Comparison of ENCODE assay signal across 5 fruit fly cellular contexts in the genomic region with DNA sequence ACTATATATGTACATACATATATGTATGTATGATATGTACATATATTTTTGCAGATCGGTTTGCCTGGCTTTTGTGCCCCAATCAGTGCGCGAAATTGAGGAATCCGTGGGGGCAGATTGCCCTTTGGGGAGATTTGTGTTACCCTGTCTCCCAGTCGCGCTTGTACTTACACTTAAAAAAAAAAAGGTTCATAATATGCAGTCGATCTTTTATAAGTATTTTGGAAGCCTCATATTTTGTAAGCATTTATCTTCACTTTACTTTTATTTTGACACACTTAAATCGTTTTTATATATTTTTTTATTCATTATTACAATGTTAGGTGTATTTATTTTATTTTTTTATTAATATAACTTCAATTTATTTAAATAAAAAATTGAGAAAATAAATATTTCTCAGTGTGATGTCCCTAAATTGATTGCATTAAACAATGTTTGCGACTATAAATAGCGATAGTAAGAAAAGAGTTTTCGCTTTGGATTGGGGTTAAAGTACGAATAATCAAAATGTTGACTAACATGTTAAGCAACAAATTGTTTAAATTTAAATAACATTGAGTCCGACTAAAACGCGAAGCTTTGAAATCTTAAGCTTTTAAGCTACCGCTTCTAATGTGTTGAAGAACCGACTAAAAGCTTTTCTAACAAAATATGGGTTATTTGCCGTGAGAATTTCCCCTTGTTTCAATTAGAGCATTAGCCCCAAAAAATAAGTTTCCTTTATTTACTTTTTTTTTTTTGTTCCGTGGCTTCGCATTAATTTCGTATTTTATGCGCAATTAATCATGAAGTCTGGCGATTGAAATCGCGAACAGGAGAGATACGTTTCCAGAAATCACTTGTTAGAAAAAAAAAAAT.
A peak's percentile ranks its signal among the peaks of the same experiment; 100 is the strongest.
TF ChIP-seq lines count a peak whose summit lies in the region.

No protein-coding gene starts in this region.

TF ChIP-seq in whole organism, adult, 20 proteins besides CTCF, POLR2A, EP300 and RAD21 (continued from another document):
- TF ChIP-seq Mnt (GFP tag; optimal IDR thresholded peaks at IDR 0.05; lab: Kevin White, UChicago) = no peak
- no peak for TF ChIP-seq kay (GFP tag; lab: Kevin White, UChicago; ENCODE audit: borderline replicate concordance)
- no peak for TF ChIP-seq CG7045 (GFP tag; optimal IDR thresholded peaks at IDR 0.05; lab: Kevin White, UChicago)

TF ChIP-seq in whole organism, embryonic, 481 proteins besides CTCF, POLR2A, EP300 and RAD21 (continued from another document and continues in another):
- no peak for TF ChIP-seq CG30431 (GFP tag; optimal IDR thresholded peaks at IDR 0.05; lab: Kevin White, UChicago)
- no peak for TF ChIP-seq CG4360 (GFP tag; IDR thresholded peaks at IDR 0.05; lab: Robert Waterston, UW)
- TF ChIP-seq Fer3 (tag; optimal IDR thresholded peaks at IDR 0.05; lab: Kevin White, UChicago) = no peak
- no peak for TF ChIP-seq Ets97D (GFP tag; optimal IDR thresholded peaks at IDR 0.05; lab: Kevin White, UChicago)
- TF ChIP-seq CG13123 (GFP tag; optimal IDR thresholded peaks at IDR 0.05; lab: Kevin White, UChicago) = no peak
- no peak for TF ChIP-seq CG1024 (GFP tag; IDR thresholded peaks at IDR 0.05; lab: Robert Waterston, UW)
- TF ChIP-seq sob (GFP tag; IDR thresholded peaks at IDR 0.05; lab: Robert Waterston, UW) = no peak
- TF ChIP-seq CG18476 (GFP tag; optimal IDR thresholded peaks at IDR 0.05; lab: Kevin White, UChicago) = no peak
- TF ChIP-seq CG7372 (GFP tag; IDR thresholded peaks at IDR 0.05; lab: Robert Waterston, UW) = no peak
- 0 out of 2 replicates have a peak, but pooled peaks have one; percentile 35 for TF ChIP-seq Drgx (GFP tag; IDR thresholded peaks at IDR 0.05; lab: Robert Waterston, UW)
- TF ChIP-seq CG6689 (GFP tag; IDR thresholded peaks at IDR 0.05; lab: Robert Waterston, UW) = no peak
- no peak for TF ChIP-seq MESR4 (GFP tag; optimal IDR thresholded peaks at IDR 0.05; lab: Kevin White, UChicago)
- no peak for TF ChIP-seq aop (GFP tag; IDR thresholded peaks at IDR 0.05; lab: Robert Waterston, UW)
- TF ChIP-seq fu2 (GFP tag; optimal IDR thresholded peaks at IDR 0.05; lab: Kevin White, UChicago) = no peak
- TF ChIP-seq wdn (GFP tag; IDR thresholded peaks at IDR 0.05; lab: Robert Waterston, UW) = no peak
- no peak for TF ChIP-seq CG10543 (GFP tag; optimal IDR thresholded peaks at IDR 0.05; lab: Kevin White, UChicago)
- no peak for TF ChIP-seq CG17912 (GFP tag; optimal IDR thresholded peaks at IDR 0.05; lab: Kevin White, UChicago)
- TF ChIP-seq ap (GFP tag; IDR thresholded peaks at IDR 0.05; lab: Robert Waterston, UW) = no peak
- no peak for TF ChIP-seq prd (optimal IDR thresholded peaks at IDR 0.05; lab: Kevin White, UChicago)
- no peak for TF ChIP-seq prd (GFP tag; IDR thresholded peaks at IDR 0.05; lab: Robert Waterston, UW)
- no peak for TF ChIP-seq zf30C (GFP tag; optimal IDR thresholded peaks at IDR 0.05; lab: Kevin White, UChicago)
- no peak for TF ChIP-seq yki (optimal IDR thresholded peaks at IDR 0.05; lab: Kevin White, UChicago)
- no peak; the same call in 2 of the 3 replicates for TF ChIP-seq B-H1 (GFP tag; IDR thresholded peaks at IDR 0.05; lab: Robert Waterston, UW)
- TF ChIP-seq CG16863 (GFP tag; optimal IDR thresholded peaks at IDR 0.05; lab: Kevin White, UChicago) = no peak
- no peak for TF ChIP-seq CG17612 (GFP tag; IDR thresholded peaks at IDR 0.05; lab: Robert Waterston, UW)
- no peak for TF ChIP-seq al (GFP tag; IDR thresholded peaks at IDR 0.05; lab: Robert Waterston, UW)
- TF ChIP-seq CG6765 (GFP tag; optimal IDR thresholded peaks at IDR 0.05; lab: Kevin White, UChicago) = peak; percentile 3
- no peak for TF ChIP-seq crp (GFP tag; optimal IDR thresholded peaks at IDR 0.05; lab: Kevin White, UChicago)
- TF ChIP-seq caup (GFP tag; optimal IDR thresholded peaks at IDR 0.05; lab: Kevin White, UChicago; ENCODE audit: severe bottlenecking) = no peak
- TF ChIP-seq CG7839 (tag; optimal IDR thresholded peaks at IDR 0.05; lab: Kevin White, UChicago) = peak; percentile 41
- peak; percentile 31 for TF ChIP-seq unpg (GFP tag; optimal IDR thresholded peaks at IDR 0.05; lab: Kevin White, UChicago)

TF ChIP-seq in whole organism, prepupa, 60 proteins besides CTCF, POLR2A, EP300 and RAD21 (continued from another document and continues in another):
- TF ChIP-seq OdsH (GFP tag; optimal IDR thresholded peaks at IDR 0.05; lab: Kevin White, UChicago) (peak; percentile 36), cyc (GFP tag; optimal IDR thresholded peaks at IDR 0.05; lab: Kevin White, UChicago) (peak; percentile 35), CG32006 (GFP tag; optimal IDR thresholded peaks at IDR 0.05; lab: Kevin White, UChicago) (peak; percentile 46), spab (GFP tag; optimal IDR thresholded peaks at IDR 0.05; lab: Kevin White, UChicago) (no peak), Met (GFP tag; optimal IDR thresholded peaks at IDR 0.05; lab: Kevin White, UChicago) (peak; percentile 44), CG3032 (tag; optimal IDR thresholded peaks at IDR 0.05; lab: Kevin White, UChicago) (no peak), eg (GFP tag; IDR thresholded peaks at IDR 0.05; lab: Robert Waterston, UW) (peak; percentile 70; the same call in 1 of the 3 replicates), svp (GFP tag; lab: Kevin White, UChicago) (peak; percentile 91), dsx (GFP tag; optimal IDR thresholded peaks at IDR 0.05; lab: Kevin White, UChicago; ENCODE audit: poor library complexity, severe bottlenecking) (peak; percentile 4), dac (GFP tag; optimal IDR thresholded peaks at IDR 0.05; lab: Kevin White, UChicago) (no peak), CG11294 (GFP tag; IDR thresholded peaks at IDR 0.05; lab: Robert Waterston, UW) (no peak), Lpt (GFP tag; optimal IDR thresholded peaks at IDR 0.05; lab: Kevin White, UChicago) (no peak), esn (GFP tag; optimal IDR thresholded peaks at IDR 0.05; lab: Kevin White, UChicago) (peak; percentile 58), salr (GFP tag; optimal IDR thresholded peaks at IDR 0.05; lab: Kevin White, UChicago) (no peak), achi (GFP tag; optimal IDR thresholded peaks at IDR 0.05; lab: Kevin White, UChicago) (no peak), Smox (GFP tag; optimal IDR thresholded peaks at IDR 0.05; lab: Kevin White, UChicago) (peak; percentile 11), CG6163 (GFP tag; IDR thresholded peaks at IDR 0.05; lab: Robert Waterston, UW) (no peak), Eip75B (GFP tag; optimal IDR thresholded peaks at IDR 0.05; lab: Kevin White, UChicago) (no peak), CG15336 (GFP tag; IDR thresholded peaks at IDR 0.05; lab: Robert Waterston, UW) (peak; percentile 62; the same call in 1 of the 2 replicates), Ets96B (tag; optimal IDR thresholded peaks at IDR 0.05; lab: Kevin White, UChicago) (no peak), net (GFP tag; optimal IDR thresholded peaks at IDR 0.05; lab: Kevin White, UChicago) (no peak), Hr39 (GFP tag; optimal IDR thresholded peaks at IDR 0.05; lab: Kevin White, UChicago) (peak; percentile 16), CG6276 (GFP tag; optimal IDR thresholded peaks at IDR 0.05; lab: Kevin White, UChicago) (no peak), fd59A (GFP tag; optimal IDR thresholded peaks at IDR 0.05; lab: Kevin White, UChicago) (no peak), CG34406 (GFP tag; optimal IDR thresholded peaks at IDR 0.05; lab: Kevin White, UChicago) (peak; percentile 41), CG7368 (GFP tag; optimal IDR thresholded peaks at IDR 0.05; lab: Kevin White, UChicago) (no peak), Eip93F (GFP tag; optimal IDR thresholded peaks at IDR 0.05; lab: Kevin White, UChicago) (no peak), CG31627 (GFP tag; optimal IDR thresholded peaks at IDR 0.05; lab: Kevin White, UChicago) (peak; percentile 6), CG11902 (GFP tag; optimal IDR thresholded peaks at IDR 0.05; lab: Kevin White, UChicago) (no peak), CG9139 (GFP tag; optimal IDR thresholded peaks at IDR 0.05; lab: Kevin White, UChicago) (no peak), CG11762 (GFP tag; optimal IDR thresholded peaks at IDR 0.05; lab: Kevin White, UChicago; ENCODE audit: insufficient read depth) (no peak)

TF ChIP-seq in whole organism, pupa, 21 proteins besides CTCF, POLR2A, EP300 and RAD21 (continued from another document):
- TF ChIP-seq EcR (GFP tag; optimal IDR thresholded peaks at IDR 0.05; lab: Kevin White, UChicago) = no peak
- no peak for TF ChIP-seq D1 (tag; optimal IDR thresholded peaks at IDR 0.05; lab: Kevin White, UChicago)
- no peak for TF ChIP-seq CG13204 (GFP tag; optimal IDR thresholded peaks at IDR 0.05; lab: Kevin White, UChicago)

TF ChIP-seq in whole organism, wandering third instar larva, 38 proteins besides CTCF, POLR2A, EP300 and RAD21 (continued from another document):
- TF ChIP-seq Myc (optimal IDR thresholded peaks at IDR 0.05; lab: Kevin White, UChicago) = peak; percentile 58
- no peak for TF ChIP-seq jim (GFP tag; optimal IDR thresholded peaks at IDR 0.05; lab: Kevin White, UChicago)
- TF ChIP-seq Rel (GFP tag; optimal IDR thresholded peaks at IDR 0.05; lab: Kevin White, UChicago) = no peak
- TF ChIP-seq Rel (tag; optimal IDR thresholded peaks at IDR 0.05; lab: Kevin White, UChicago) = no peak
- no peak for TF ChIP-seq usp (GFP tag; optimal IDR thresholded peaks at IDR 0.05; lab: Kevin White, UChicago)
TF ChIP-seq in whole organism, wandering third instar larva: peak in this region for 11.
